Worm (Caenorhabditis elegans) whole organism, L1 larva: Measurements from ENCODE around the gene F39F10.5.

ENCODE experiments used
- elt-2 ChIP-seq: sonication (generic microtip); optimal IDR thresholded peaks from 2 replicates; lab custom pipeline; 2016; ENCODE audit warnings: missing genetic modification characterization, mild to moderate bottlenecking, inconsistent platforms, missing compliant biosample characterization, missing genetic modification reagents
- mdl-1 ChIP-seq, 2 experiments: fragments of 150-350 bp; optimal IDR thresholded peaks; 2 replicates each; lab custom pipeline; 2014 to 2017; ENCODE audit warnings: missing biosample characterization in 2 of 2, missing genetic modification characterization in 2 of 2, inconsistent platforms in 1 of 2
- tbx-2 ChIP-seq: sonication (generic microtip); optimal IDR thresholded peaks from 2 replicates; lab custom pipeline; 2016; ENCODE audit warnings: missing genetic modification characterization, missing compliant biosample characterization

DNA sequence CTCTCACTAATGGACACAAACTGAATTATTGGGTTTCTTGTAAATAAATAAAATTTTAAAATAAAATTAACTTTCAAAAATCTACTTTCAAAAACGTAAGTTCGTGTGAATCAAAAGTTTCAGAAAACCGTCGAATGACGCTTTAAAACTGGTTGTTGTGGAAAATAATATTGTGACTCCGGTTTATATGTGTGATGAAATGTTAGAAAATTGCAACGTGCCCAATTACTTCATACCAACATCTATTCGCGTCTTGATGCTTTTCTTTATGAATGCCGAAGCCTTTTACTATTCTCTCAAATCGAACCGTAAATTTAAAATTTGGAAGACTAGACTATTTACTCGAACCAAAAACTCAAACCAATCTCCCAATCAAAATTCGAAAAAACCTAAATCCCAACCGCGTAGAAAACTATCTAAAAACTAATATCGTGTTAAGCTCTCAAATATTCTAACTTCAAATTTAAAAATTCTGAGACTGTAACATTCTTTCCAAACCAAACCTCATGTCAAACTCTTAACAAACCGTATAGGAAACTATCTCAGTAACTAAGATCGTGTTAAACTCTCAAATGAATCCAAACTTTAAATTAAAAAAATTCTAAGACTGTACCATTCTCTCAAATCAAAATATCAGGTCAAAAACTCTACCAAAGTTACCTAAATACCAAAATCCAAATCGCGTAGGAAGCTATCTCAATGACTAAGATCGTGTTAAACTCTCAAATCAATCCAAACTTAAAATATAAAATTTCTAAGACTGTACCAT is 17.9 kb upstream of the F39F10.5 start:
- TF ChIP-seq elt-2 (tag; lab: Kevin White, UChicago) (no peak), mdl-1 (tag; optimal IDR thresholded peaks at IDR 0.05; lab: Kevin White, UChicago) (peak in 1 of 2 experiments; percentile 5), tbx-2 (tag; lab: Kevin White, UChicago) (no peak)
